Worm (Caenorhabditis elegans): Measurements from ENCODE around the gene F56C9.3.

The F56C9.3 gene

DNA sequence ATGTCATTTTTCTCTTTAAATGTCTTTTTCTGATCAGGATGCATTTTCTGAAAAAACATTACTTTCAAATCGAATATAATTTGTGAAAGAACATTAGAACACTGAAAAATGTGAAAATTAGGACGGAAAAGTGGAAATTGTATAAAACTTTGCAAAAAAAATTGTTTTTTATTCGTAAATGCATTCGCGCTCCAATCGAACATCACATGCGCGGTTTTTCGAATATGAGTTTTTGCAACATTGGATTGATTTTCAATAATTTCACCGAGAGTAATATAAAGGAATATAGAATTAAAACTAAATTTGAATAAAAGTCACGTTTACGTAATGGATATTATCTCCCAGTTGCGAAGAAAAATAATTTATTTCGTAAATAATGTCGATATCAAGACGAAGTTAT lies 33.9 kb upstream of the F56C9.3 start, which contains the start of the genes spot-1 and B0361.11:
spot-1 (minus strand) TSS at position 47 of the 400 bp plus-strand sequence.
B0361.11 (plus strand) TSS at position 372 of the 400 bp plus-strand sequence.
- no peak for TF ChIP-seq ceh-30 (tag; optimal IDR thresholded peaks at IDR 0.05)
- no peak for TF ChIP-seq F13H6.1 (tag; optimal IDR thresholded peaks at IDR 0.05)
- TF ChIP-seq elt-2 (tag; optimal IDR thresholded peaks at IDR 0.05) = peak; percentile 18
- TF ChIP-seq ahr-1 (tag; optimal IDR thresholded peaks at IDR 0.05) = no peak
- no peak for TF ChIP-seq zip-5 (tag; optimal IDR thresholded peaks at IDR 0.05)
- no peak for TF ChIP-seq dve-1 (tag; optimal IDR thresholded peaks at IDR 0.05)
- peak; percentile 2 for TF ChIP-seq unc-42 (tag; optimal IDR thresholded peaks at IDR 0.05)
- TF ChIP-seq ets-4 (tag; optimal IDR thresholded peaks at IDR 0.05) = no peak
- TF ChIP-seq hlh-13 (GFP tag; optimal IDR thresholded peaks at IDR 0.05) = no peak
- TF ChIP-seq hlh-30 (tag; optimal IDR thresholded peaks at IDR 0.05; ENCODE audit: insufficient read depth) = peak; percentile 31
- TF ChIP-seq hlh-15 (tag; optimal IDR thresholded peaks at IDR 0.05) = no peak
- TF ChIP-seq T23F11.4 (GFP tag; optimal IDR thresholded peaks at IDR 0.05) = no peak
- no peak for TF ChIP-seq ceh-45 (GFP tag; IDR thresholded peaks at IDR 0.05)
- TF ChIP-seq nfya-1 (tag; optimal IDR thresholded peaks at IDR 0.05) = peak; percentile 23
- TF ChIP-seq ceh-48 (tag; optimal IDR thresholded peaks at IDR 0.05) = peak; percentile 19

- TF ChIP-seq zip-5 (tag; optimal IDR thresholded peaks at IDR 0.05) = no peak
- no peak for TF ChIP-seq elt-4 (tag; optimal IDR thresholded peaks at IDR 0.05)
- no peak for TF ChIP-seq fkh-10 (GFP tag; optimal IDR thresholded peaks at IDR 0.05)
- TF ChIP-seq ceh-6 (GFP tag; optimal IDR thresholded peaks at IDR 0.05) = no peak
- no peak for TF ChIP-seq ceh-9 (tag; optimal IDR thresholded peaks at IDR 0.05)
Observed at ce11 chrIII:7278491-7278890, 32.6 kb upstream of the F56C9.3 start.

- TF ChIP-seq zip-5 (tag; optimal IDR thresholded peaks at IDR 0.05) (no peak), unc-42 (tag; optimal IDR thresholded peaks at IDR 0.05) (peak; percentile 2)
Observed at ce11 chrIII:7281179-7281578, 29.9 kb upstream of the F56C9.3 start, which contains the start of gene B0361.3. Gene B0361.3, plus strand, starts transcription at chrIII:7281462.

DNA sequence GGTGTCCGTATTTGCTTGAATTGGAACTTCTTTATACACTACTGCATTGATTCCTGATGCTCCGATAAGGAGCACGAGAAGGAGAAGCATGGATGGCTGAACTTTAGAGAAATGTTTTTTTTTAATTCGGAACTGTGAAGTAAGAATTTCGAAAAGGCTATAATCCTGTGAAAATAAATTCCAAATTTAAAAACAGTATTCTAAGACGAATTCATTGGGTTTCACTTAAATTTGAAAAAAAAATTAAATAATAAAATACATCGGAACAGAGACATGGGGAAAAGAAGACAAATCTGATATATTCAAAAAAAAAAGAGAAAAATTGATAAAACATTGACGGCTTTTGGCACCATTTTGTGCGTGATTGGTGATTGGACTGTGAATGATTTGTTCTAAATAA lies 25.3 kb upstream of the F56C9.3 start, which contains the start of gene pho-5:
pho-5 (minus strand) TSS at position 101 of the 400 bp plus-strand sequence.
- TF ChIP-seq C08G9.2 (tag; optimal IDR thresholded peaks at IDR 0.05) (no peak), F13H6.1 (tag; optimal IDR thresholded peaks at IDR 0.05) (no peak), ref-2 (tag; optimal IDR thresholded peaks at IDR 0.05) (no peak), nhr-11 (tag; optimal IDR thresholded peaks at IDR 0.05) (no peak), ztf-16 (tag; optimal IDR thresholded peaks at IDR 0.05) (no peak), ceh-9 (tag; optimal IDR thresholded peaks at IDR 0.05) (no peak), ceh-34 (tag; optimal IDR thresholded peaks at IDR 0.05) (no peak), ceh-31 (tag; optimal IDR thresholded peaks at IDR 0.05) (no peak), ceh-14 (tag; optimal IDR thresholded peaks at IDR 0.05) (no peak), K09A11.1 (tag; optimal IDR thresholded peaks at IDR 0.05; ENCODE audit: insufficient read depth) (no peak), ceh-19 (GFP tag; optimal IDR thresholded peaks at IDR 0.05) (no peak), eyg-1 (tag; optimal IDR thresholded peaks at IDR 0.05) (no peak), ceh-48 (tag; optimal IDR thresholded peaks at IDR 0.05) (no peak), zip-5 (tag; optimal IDR thresholded peaks at IDR 0.05) (no peak), ceh-2 (tag; optimal IDR thresholded peaks at IDR 0.05) (no peak)

DNA sequence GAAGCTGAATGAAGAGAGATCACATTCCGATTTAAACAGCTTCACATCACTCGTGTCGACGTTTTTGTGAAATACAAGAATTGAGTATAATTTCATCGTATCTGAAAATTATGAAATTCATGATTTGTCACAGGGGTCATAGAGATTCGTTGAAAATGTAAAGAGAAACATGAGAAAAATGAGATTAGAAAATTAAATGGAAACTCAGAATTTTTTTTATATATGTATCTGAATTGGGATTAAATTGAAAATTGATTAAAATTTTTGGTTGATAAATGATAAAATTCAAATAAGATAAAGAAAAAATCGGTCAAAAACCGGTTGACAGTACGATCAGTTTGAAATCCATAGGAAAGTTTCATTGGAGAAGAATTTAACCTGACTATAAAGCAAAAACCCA lies 23.6 kb upstream of the F56C9.3 start, which contains the start of gene ykt-6:
ykt-6 (minus strand) TSS at position 101 of the 400 bp plus-strand sequence.
- no peak for TF ChIP-seq sdc-2 (tag; optimal IDR thresholded peaks at IDR 0.05)
- no peak for TF ChIP-seq ceh-30 (tag; optimal IDR thresholded peaks at IDR 0.05)
- no peak for TF ChIP-seq nhr-232 (tag; optimal IDR thresholded peaks at IDR 0.05)
- no peak for TF ChIP-seq ama-1 (optimal IDR thresholded peaks at IDR 0.05)
- TF ChIP-seq sox-2 (GFP tag; IDR thresholded peaks at IDR 0.05) = no peak
- no peak for TF ChIP-seq fkh-10 (GFP tag; optimal IDR thresholded peaks at IDR 0.05)
- no peak for TF ChIP-seq hlh-30 (tag; optimal IDR thresholded peaks at IDR 0.05; ENCODE audit: insufficient read depth)
- TF ChIP-seq Y22D7AL.16 (tag; optimal IDR thresholded peaks at IDR 0.05) = no peak
- TF ChIP-seq odd-2 (tag; optimal IDR thresholded peaks at IDR 0.05) = no peak
- no peak for TF ChIP-seq C08G9.2 (tag; optimal IDR thresholded peaks at IDR 0.05)
- no peak for TF ChIP-seq ceh-48 (tag; optimal IDR thresholded peaks at IDR 0.05)
- no peak for TF ChIP-seq ceh-9 (tag; optimal IDR thresholded peaks at IDR 0.05)
- no peak for TF ChIP-seq mec-3 (tag; optimal IDR thresholded peaks at IDR 0.05; ENCODE audit: borderline replicate concordance)
- TF ChIP-seq pat-9 (tag; optimal IDR thresholded peaks at IDR 0.05) = no peak
- TF ChIP-seq unc-42 (tag; optimal IDR thresholded peaks at IDR 0.05) = no peak
- TF ChIP-seq pha-4 (tag; optimal IDR thresholded peaks at IDR 0.05) = no peak

Measured in whole organism, late embryonic.